Fruit fly (Drosophila melanogaster): ENCODE data around the gene CG7601.

CG7601 gene

dm6 chr3R:29773833-29774324, 37.3 kb upstream of the CG7601 start:
- no peak for TF ChIP-seq psq (optimal IDR thresholded peaks at IDR 0.05)
- TF ChIP-seq CG8478 (optimal IDR thresholded peaks at IDR 0.05): no peak
- TF ChIP-seq pan (optimal IDR thresholded peaks at IDR 0.05): peak; percentile 43

DNA sequence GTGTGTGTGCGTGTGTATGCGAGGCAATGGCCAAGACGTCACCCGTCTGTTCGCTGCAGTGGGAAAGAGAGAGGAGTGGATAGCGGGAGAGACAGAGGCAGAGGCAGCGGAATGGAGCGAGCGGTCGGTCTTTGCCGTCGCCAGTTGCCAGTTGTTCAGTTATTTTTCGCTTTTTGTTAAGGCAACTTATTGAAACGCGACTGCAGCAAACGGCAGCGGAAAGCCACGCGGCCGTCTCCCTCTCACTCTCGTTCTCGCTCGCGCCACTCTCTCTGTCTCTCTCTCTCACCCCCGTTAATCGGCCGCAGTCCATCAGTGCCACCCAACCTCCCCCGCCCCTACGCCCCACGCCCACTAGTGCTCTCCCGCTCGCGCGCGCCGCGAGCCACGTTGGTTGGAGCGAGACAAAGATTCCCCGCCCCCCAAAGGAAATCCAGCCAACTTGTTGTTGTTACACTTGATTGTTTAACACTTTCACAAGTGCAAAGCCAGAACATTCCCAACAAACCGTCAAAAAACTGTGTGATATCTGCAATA, 36.3 kb upstream of the CG7601 start:
- no peak for TF ChIP-seq usp (GFP tag; optimal IDR thresholded peaks at IDR 0.05)
- peak in 1 of 2 experiments; percentile 47 for TF ChIP-seq EcR (GFP tag; optimal IDR thresholded peaks at IDR 0.05)
- TF ChIP-seq psq (optimal IDR thresholded peaks at IDR 0.05): no peak
- TF ChIP-seq Dll (optimal IDR thresholded peaks at IDR 0.05): peak; percentile 88
- peak; percentile 82 for TF ChIP-seq CG8478 (optimal IDR thresholded peaks at IDR 0.05)
- no peak for TF ChIP-seq pan (optimal IDR thresholded peaks at IDR 0.05)

DNA sequence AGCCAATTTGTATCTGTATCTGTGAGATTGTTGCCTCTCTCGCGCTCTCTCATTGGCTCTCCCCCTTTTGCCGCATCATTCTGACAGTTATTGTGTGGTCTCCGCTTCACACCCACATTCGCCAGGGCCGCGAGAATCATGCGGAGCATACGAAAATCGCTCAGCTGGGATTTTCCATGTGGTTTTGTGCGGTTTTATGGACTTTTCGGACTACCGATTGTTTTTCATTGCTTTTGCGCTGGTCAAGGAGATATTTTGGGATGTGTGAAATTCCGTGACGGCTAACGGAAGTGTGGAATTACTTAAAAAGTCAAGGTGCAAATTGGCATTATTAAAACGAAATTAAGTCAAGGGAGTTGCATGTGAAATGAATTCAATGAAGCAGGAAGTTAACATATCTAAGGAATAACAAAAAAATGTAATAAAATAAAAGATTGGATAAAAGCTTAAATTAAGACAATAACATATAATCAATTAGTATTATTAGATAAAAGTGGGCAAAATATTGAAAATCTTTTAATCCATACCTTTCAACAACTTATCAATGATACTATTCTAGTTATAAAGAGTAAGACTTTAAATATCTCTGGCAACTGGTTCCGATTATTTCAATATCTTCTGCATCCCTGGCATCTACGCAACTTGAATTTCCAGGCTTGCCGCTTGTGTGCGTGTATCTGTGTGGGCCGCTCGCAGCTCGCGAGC, 35.7 kb upstream of the CG7601 start:
- TF ChIP-seq Dll (optimal IDR thresholded peaks at IDR 0.05): peak; percentile 83
- peak; percentile 56 for TF ChIP-seq psq (optimal IDR thresholded peaks at IDR 0.05)
- no peak for TF ChIP-seq pan (optimal IDR thresholded peaks at IDR 0.05)

- no peak for TF ChIP-seq pan (optimal IDR thresholded peaks at IDR 0.05)
- no peak for TF ChIP-seq CG8478 (optimal IDR thresholded peaks at IDR 0.05)
- TF ChIP-seq psq (optimal IDR thresholded peaks at IDR 0.05): no peak
- no peak for TF ChIP-seq EcR (GFP tag; optimal IDR thresholded peaks at IDR 0.05)
- no peak for TF ChIP-seq usp (GFP tag; optimal IDR thresholded peaks at IDR 0.05)
- no peak for TF ChIP-seq Dll (optimal IDR thresholded peaks at IDR 0.05)
These were observed 35.1 kb upstream of the CG7601 start for dm6 chr3R:29771645-29772089.

DNA sequence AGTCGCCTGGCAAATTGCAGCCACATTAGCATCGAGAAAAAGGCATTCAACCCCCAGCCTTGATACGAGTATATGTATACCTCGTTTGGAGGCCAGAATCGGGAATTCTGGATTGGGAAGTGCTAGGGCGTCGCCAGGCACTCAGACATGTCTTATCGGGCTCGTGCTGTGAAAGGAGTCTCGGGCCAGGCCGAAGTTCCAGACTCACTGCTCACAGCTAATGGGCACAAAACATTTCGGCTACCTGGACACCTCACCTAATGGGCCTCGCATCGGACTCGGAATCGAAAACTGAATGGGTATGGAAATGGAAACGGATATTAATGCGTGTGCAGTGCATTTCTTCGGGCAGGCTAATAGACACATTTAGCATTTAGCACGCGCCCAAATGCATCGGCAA, 34.4 kb upstream of the CG7601 start:
- TF ChIP-seq CG8478 (optimal IDR thresholded peaks at IDR 0.05) (no peak), Dll (optimal IDR thresholded peaks at IDR 0.05) (no peak), pan (optimal IDR thresholded peaks at IDR 0.05) (no peak), usp (GFP tag; optimal IDR thresholded peaks at IDR 0.05) (no peak), EcR (GFP tag; optimal IDR thresholded peaks at IDR 0.05) (no peak), psq (optimal IDR thresholded peaks at IDR 0.05) (no peak)

DNA sequence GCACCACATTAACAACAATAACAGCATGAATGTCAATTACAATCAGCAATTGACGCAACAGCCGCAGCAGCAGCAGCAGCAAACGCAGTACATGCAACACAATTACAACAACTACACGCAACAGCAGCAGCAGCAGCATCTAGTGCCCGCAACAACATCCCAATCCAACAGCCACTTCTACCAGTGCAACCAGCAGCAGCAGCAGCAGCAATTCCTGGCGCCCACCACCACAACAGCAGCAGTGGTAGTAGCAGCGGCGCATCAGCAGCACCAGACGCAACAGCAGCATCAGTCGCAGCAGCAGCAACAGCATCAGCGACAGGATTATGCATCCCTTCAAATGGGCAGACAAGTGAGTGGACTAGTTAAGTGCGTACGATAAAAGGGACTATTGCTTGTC, 30.7 kb upstream of the CG7601 start:
- no peak for TF ChIP-seq EcR (GFP tag; optimal IDR thresholded peaks at IDR 0.05)
- no peak for TF ChIP-seq CG8478 (optimal IDR thresholded peaks at IDR 0.05)
- TF ChIP-seq Dll (optimal IDR thresholded peaks at IDR 0.05): no peak
- TF ChIP-seq psq (optimal IDR thresholded peaks at IDR 0.05): no peak
- TF ChIP-seq pan (optimal IDR thresholded peaks at IDR 0.05): no peak
- TF ChIP-seq usp (GFP tag; optimal IDR thresholded peaks at IDR 0.05): no peak

dm6 chr3R:29765267-29766095, 28.9 kb upstream of the CG7601 start, which contains the start of gene kay:
Gene kay, plus strand, starts transcription at chr3R:29765995.
- TF ChIP-seq EcR (GFP tag; optimal IDR thresholded peaks at IDR 0.05) (no peak), usp (GFP tag; optimal IDR thresholded peaks at IDR 0.05) (no peak), Dll (optimal IDR thresholded peaks at IDR 0.05) (no peak), psq (optimal IDR thresholded peaks at IDR 0.05) (no peak), pan (optimal IDR thresholded peaks at IDR 0.05) (no peak), CG8478 (optimal IDR thresholded peaks at IDR 0.05) (no peak)

dm6 chr3R:29764249-29765042, 27.9 kb upstream of the CG7601 start:
- TF ChIP-seq pan (optimal IDR thresholded peaks at IDR 0.05) (no peak), Dll (optimal IDR thresholded peaks at IDR 0.05) (peak; percentile 84)

DNA sequence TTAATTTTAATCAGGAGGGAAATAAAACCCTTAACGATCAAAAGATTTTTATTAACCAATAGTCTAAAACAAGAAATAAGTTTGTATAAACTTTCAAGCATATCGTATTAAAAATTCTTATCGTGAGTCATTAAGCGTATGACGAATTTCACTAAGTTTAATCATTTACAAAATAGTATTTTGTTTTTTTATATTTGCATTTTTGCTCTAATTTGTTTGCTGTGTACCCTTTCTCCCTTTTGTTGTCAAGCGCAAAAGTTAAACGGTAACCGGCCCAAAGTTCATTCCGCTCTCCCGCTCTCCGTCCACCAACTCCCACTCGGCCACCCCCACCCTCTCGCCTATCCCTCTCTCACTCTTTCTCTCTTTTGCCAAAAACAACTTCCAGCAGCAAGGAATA, 27.3 kb upstream of the CG7601 start:
- peak in 1 of 2 experiments; percentile 32 for TF ChIP-seq EcR (GFP tag; optimal IDR thresholded peaks at IDR 0.05)
- no peak for TF ChIP-seq pan (optimal IDR thresholded peaks at IDR 0.05)

DNA sequence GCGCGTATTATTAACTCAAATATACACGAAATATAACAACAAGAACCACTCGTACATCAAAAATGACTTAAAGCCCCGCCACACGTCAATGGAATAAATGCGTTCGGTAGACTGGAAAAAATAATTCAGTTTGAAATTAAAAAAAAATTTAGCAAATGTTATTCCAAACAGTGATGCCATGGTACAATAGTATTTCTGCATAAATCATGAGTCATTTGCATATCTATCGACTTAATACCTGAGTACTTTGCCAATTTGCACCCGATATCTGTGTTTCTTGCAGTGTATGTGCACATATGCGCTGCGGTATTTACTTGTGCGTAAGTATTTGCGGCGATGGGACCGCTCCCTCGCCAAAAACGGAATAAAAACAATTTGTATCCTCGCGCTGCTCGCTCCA, 26.6 kb upstream of the CG7601 start:
- TF ChIP-seq psq (optimal IDR thresholded peaks at IDR 0.05) (no peak), CG8478 (optimal IDR thresholded peaks at IDR 0.05) (no peak), pan (optimal IDR thresholded peaks at IDR 0.05) (no peak), EcR (GFP tag; optimal IDR thresholded peaks at IDR 0.05) (peak in 1 of 2 experiments; percentile 45), Dll (optimal IDR thresholded peaks at IDR 0.05) (no peak), usp (GFP tag; optimal IDR thresholded peaks at IDR 0.05) (no peak)

dm6 chr3R:29762297-29762696, 25.8 kb upstream of the CG7601 start:
- no peak for TF ChIP-seq usp (GFP tag; optimal IDR thresholded peaks at IDR 0.05)
- no peak for TF ChIP-seq pan (optimal IDR thresholded peaks at IDR 0.05)
- TF ChIP-seq Dll (optimal IDR thresholded peaks at IDR 0.05): no peak
- TF ChIP-seq CG8478 (optimal IDR thresholded peaks at IDR 0.05): no peak
- no peak for TF ChIP-seq psq (optimal IDR thresholded peaks at IDR 0.05)
- no peak for TF ChIP-seq EcR (GFP tag; optimal IDR thresholded peaks at IDR 0.05)

DNA sequence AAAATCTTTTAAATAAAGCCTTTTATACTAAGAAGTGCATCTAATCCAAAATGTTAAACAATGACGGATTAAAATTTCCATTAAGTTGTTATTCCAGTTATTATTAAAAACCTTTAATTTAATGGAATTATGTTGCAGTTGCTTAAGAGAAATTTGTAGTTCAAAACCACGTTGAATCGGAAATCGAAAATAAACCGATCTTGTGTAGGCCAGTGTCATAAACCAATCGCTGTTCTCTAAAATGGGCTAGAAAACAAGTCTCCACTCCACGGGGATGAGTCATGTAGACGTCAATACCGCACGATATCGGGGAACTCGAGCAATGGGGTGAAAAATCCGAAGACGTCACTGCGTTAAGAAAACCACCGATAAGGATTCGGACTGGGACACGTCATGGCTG, 25.0 kb upstream of the CG7601 start:
- TF ChIP-seq CG8478 (optimal IDR thresholded peaks at IDR 0.05): no peak
- TF ChIP-seq Dll (optimal IDR thresholded peaks at IDR 0.05): no peak
- TF ChIP-seq pan (optimal IDR thresholded peaks at IDR 0.05): no peak
- no peak for TF ChIP-seq EcR (GFP tag; optimal IDR thresholded peaks at IDR 0.05)
- TF ChIP-seq usp (GFP tag; optimal IDR thresholded peaks at IDR 0.05): no peak
- no peak for TF ChIP-seq psq (optimal IDR thresholded peaks at IDR 0.05)

Measured in whole organism.